Worm (Caenorhabditis elegans) whole organism, mixed stage, embryonic: ENCODE data around the gene gst-13.

Experiments used
- blmp-1 ChIP-seq: fragments of 150-350 bp; optimal IDR thresholded peaks from 2 replicates; lab custom pipeline; 2014; ENCODE audit warnings: missing biosample characterization, missing genetic modification characterization
- ceh-83 ChIP-seq: fragments of 200-800 bp; sonication (Bioruptor generic); optimal IDR thresholded peaks from 2 replicates; lab custom pipeline; 2018; ENCODE audit warnings: mild to moderate bottlenecking, missing genetic modification characterization, missing compliant biosample characterization
- elt-3 ChIP-seq: fragments of 150-350 bp; optimal IDR thresholded peaks from 2 replicates; lab custom pipeline; 2014; ENCODE audit warnings: missing biosample characterization, missing genetic modification characterization
- lin-13 ChIP-seq: fragments of 150-350 bp; optimal IDR thresholded peaks from 2 replicates; lab custom pipeline; 2014; ENCODE audit warnings: missing biosample characterization, missing genetic modification characterization
- mep-1 ChIP-seq: fragments of 150-350 bp; optimal IDR thresholded peaks from 2 replicates; lab custom pipeline; 2017; ENCODE audit warnings: missing biosample characterization, missing genetic modification reagents, missing genetic modification characterization, inconsistent platforms
- nhr-237 ChIP-seq: fragments of 150-350 bp; optimal IDR thresholded peaks from 2 replicates; lab custom pipeline; 2014; ENCODE audit warnings: missing biosample characterization, missing genetic modification characterization
- snpc-4 ChIP-seq: fragments of 150-350 bp; optimal IDR thresholded peaks from 2 replicates; lab custom pipeline; 2014; ENCODE audit warnings: missing biosample characterization, missing genetic modification characterization
- tbx-8 ChIP-seq: fragments of 200-800 bp; sonication (Bioruptor generic); optimal IDR thresholded peaks from 2 replicates; lab custom pipeline; 2018; ENCODE audit warnings: mild to moderate bottlenecking, missing genetic modification characterization, moderate library complexity, missing compliant biosample characterization
- unc-62 ChIP-seq: fragments of 150-350 bp; optimal IDR thresholded peaks from 2 replicates; lab custom pipeline; 2014; ENCODE audit warnings: missing biosample characterization, missing genetic modification reagents, missing genetic modification characterization
- ztf-11 ChIP-seq: fragments of 150-350 bp; optimal IDR thresholded peaks from 2 replicates; lab custom pipeline; 2014; ENCODE audit warnings: missing biosample characterization, missing genetic modification characterization

- TF ChIP-seq mep-1 (tag; lab: Kevin White, UChicago), result no peak
- TF ChIP-seq unc-62 (GFP tag; lab: Kevin White, UChicago), result no peak
- TF ChIP-seq lin-13, result no peak
- TF ChIP-seq ceh-83 (GFP tag; lab: Kevin White, UChicago), result no peak
- TF ChIP-seq blmp-1, result no peak
- no peak for TF ChIP-seq snpc-4 (tag; lab: Kevin White, UChicago)
- TF ChIP-seq ztf-11, result no peak
- no peak for TF ChIP-seq tbx-8 (GFP tag; lab: Kevin White, UChicago)
- no peak for TF ChIP-seq elt-3 (tag; lab: Kevin White, UChicago)
- no peak for TF ChIP-seq nhr-237
Measured at ce11 chrII:9188380-9188779, 42.9 kb upstream of the gst-13 start, which contains the start of gene sym-2.
